Fruit fly (Drosophila melanogaster): ENCODE results near the gene zuc.

zuc gene

DNA sequence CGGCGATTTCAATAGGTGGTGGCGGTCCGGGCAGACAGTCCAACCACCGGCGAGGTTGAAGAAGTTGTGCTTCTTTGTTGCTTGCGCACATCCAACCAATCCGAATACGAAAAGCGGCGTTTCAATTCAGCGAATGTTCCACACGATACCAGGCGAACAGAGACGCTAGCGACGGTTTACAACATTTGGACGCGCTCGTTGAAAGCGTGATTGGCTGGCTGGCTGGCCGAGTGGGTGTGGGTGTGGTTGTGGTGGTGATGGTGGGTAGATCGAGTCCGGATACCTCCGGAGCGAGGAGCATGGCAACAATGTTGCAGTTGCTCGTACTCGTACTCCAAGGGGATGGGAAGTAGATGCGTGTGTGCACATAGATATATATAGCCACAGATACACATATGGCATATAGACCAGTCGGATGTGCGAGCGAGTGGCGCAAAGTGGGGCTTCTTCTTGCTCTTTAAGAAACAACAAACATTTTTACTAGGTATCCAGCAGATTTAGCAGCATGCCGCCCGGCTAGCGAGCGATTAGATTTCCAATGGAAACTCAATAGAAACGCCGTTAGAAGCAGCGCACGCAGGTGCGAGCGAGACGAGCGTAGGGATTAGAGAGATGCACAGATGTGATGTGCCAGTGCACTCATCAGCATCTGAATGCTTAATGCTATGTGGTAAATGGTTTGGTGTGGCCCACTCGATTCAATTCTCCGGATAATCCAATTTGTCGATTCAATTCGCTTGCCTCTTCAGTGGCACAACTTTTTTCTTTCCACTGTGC lies 20.6 kb upstream of the zuc start (continued):
- TF ChIP-seq CG8119 (GFP tag; IDR thresholded peaks at IDR 0.05), result no peak
- no peak for TF ChIP-seq CG34406 (GFP tag; optimal IDR thresholded peaks at IDR 0.05)
- no peak for TF ChIP-seq vri (GFP tag; optimal IDR thresholded peaks at IDR 0.05)
- no peak for TF ChIP-seq CG11902 (GFP tag; optimal IDR thresholded peaks at IDR 0.05)
- TF ChIP-seq CG3919 (GFP tag; optimal IDR thresholded peaks at IDR 0.05), result peak; percentile 33
- no peak for TF ChIP-seq CG11762 (GFP tag; optimal IDR thresholded peaks at IDR 0.05; ENCODE audit: insufficient read depth)
- peak; percentile 100 for TF ChIP-seq dsx (GFP tag; optimal IDR thresholded peaks at IDR 0.05; ENCODE audit: poor library complexity, severe bottlenecking)
- no peak for TF ChIP-seq Ets96B (tag; optimal IDR thresholded peaks at IDR 0.05)
- TF ChIP-seq esn (GFP tag; optimal IDR thresholded peaks at IDR 0.05), result no peak
- no peak for TF ChIP-seq salr (GFP tag; optimal IDR thresholded peaks at IDR 0.05)
- no peak for TF ChIP-seq Blimp-1 (GFP tag; optimal IDR thresholded peaks at IDR 0.05)
- TF ChIP-seq CG9139 (GFP tag; optimal IDR thresholded peaks at IDR 0.05), result peak; percentile 31
- no peak for TF ChIP-seq lz (GFP tag; optimal IDR thresholded peaks at IDR 0.05)
- TF ChIP-seq CG6792 (GFP tag; optimal IDR thresholded peaks at IDR 0.05), result no peak
- no peak for TF ChIP-seq CG32006 (GFP tag; optimal IDR thresholded peaks at IDR 0.05)
- TF ChIP-seq CG7368 (GFP tag; optimal IDR thresholded peaks at IDR 0.05), result no peak
- TF ChIP-seq Smox (GFP tag; optimal IDR thresholded peaks at IDR 0.05), result no peak
- peak; percentile 17 for TF ChIP-seq CG6276 (GFP tag; optimal IDR thresholded peaks at IDR 0.05)
- TF ChIP-seq Sox14 (GFP tag; optimal IDR thresholded peaks at IDR 0.05), result peak; percentile 56
- no peak for TF ChIP-seq CG8319 (GFP tag; optimal IDR thresholded peaks at IDR 0.05)
- TF ChIP-seq CG10631 (GFP tag; optimal IDR thresholded peaks at IDR 0.05), result no peak
- no peak for TF ChIP-seq Hr39 (GFP tag; optimal IDR thresholded peaks at IDR 0.05)
- no peak for TF ChIP-seq Gug (GFP tag; IDR thresholded peaks at IDR 0.05)
- TF ChIP-seq spab (GFP tag; optimal IDR thresholded peaks at IDR 0.05), result no peak
- no peak for TF ChIP-seq Hr38 (GFP tag; optimal IDR thresholded peaks at IDR 0.05)

DNA sequence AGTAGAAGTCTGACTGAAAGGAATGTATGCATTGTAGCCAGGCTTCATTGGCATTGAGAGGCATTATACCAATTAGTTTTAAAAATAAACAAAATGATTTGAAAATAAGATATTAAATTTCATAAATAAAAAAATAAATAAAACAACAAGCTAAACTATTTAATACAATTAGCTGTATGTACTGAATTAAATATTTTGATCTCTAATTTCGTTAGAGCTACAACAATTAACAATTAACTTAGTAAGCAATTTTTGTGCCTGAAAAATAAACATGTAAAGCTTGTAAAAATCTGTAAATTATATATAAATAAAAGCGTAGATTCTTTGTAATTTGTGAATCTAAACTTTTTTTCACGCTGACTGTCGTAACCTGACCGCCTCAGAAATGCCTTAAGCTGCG lies 18.2 kb upstream of the zuc start, which contains the start of gene Rh5:
Rh5 (plus strand) TSS at position 301 of the 400 bp plus-strand sequence.
- no peak for TF ChIP-seq CG16779 (tag; optimal IDR thresholded peaks at IDR 0.05)
- TF ChIP-seq CG6792 (GFP tag; optimal IDR thresholded peaks at IDR 0.05), result no peak
- TF ChIP-seq CG6854 (GFP tag; optimal IDR thresholded peaks at IDR 0.05), result no peak
- no peak for TF ChIP-seq Ets21C (GFP tag; optimal IDR thresholded peaks at IDR 0.05)
- TF ChIP-seq Hr38 (GFP tag; optimal IDR thresholded peaks at IDR 0.05), result no peak
- no peak for TF ChIP-seq Eip93F (GFP tag; optimal IDR thresholded peaks at IDR 0.05)
- TF ChIP-seq Sox14 (GFP tag; optimal IDR thresholded peaks at IDR 0.05), result no peak
- no peak for TF ChIP-seq Gug (GFP tag; IDR thresholded peaks at IDR 0.05)
- no peak for TF ChIP-seq CG6163 (GFP tag; IDR thresholded peaks at IDR 0.05)
- TF ChIP-seq CG7368 (GFP tag; optimal IDR thresholded peaks at IDR 0.05), result no peak
- TF ChIP-seq Blimp-1 (GFP tag; optimal IDR thresholded peaks at IDR 0.05), result no peak
- TF ChIP-seq spab (GFP tag; optimal IDR thresholded peaks at IDR 0.05), result no peak
- no peak for TF ChIP-seq CG4318 (GFP tag; optimal IDR thresholded peaks at IDR 0.05)
- no peak for TF ChIP-seq dsx (GFP tag; optimal IDR thresholded peaks at IDR 0.05; ENCODE audit: poor library complexity, severe bottlenecking)
- no peak for TF ChIP-seq cyc (GFP tag; optimal IDR thresholded peaks at IDR 0.05)
- no peak for TF ChIP-seq CG31627 (GFP tag; optimal IDR thresholded peaks at IDR 0.05)
- TF ChIP-seq CG8319 (GFP tag; optimal IDR thresholded peaks at IDR 0.05), result no peak

DNA sequence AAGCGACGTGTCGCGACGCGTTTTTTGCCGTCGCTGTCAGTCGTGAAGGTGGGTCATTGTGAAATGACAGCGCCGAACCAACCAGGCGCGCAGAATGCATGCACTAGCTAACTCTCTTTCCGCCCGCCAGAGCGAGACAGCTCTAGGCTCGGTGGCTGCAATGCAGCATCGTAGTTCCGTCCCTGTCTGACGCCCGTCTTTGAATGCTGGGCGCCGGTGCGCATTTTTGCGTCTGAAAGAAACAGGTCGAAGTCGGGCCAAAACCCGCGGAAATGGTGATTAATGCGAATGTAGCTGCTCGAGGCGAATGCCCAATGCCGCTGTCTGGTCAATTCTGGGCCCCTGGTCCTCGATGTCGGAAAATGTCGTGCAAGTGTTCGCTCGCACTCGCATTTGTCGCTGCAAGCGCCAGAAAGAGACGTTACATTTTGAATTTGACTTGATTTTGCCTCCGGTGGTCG lies 17.7 kb upstream of the zuc start:
- TF ChIP-seq CG1621 (tag; optimal IDR thresholded peaks at IDR 0.05), result peak; percentile 80
- peak; percentile 24 for TF ChIP-seq OdsH (GFP tag; optimal IDR thresholded peaks at IDR 0.05)
- peak; percentile 90 for TF ChIP-seq CG6854 (GFP tag; optimal IDR thresholded peaks at IDR 0.05)
- TF ChIP-seq CG4318 (GFP tag; optimal IDR thresholded peaks at IDR 0.05), result no peak
- peak; percentile 18 for TF ChIP-seq Ets21C (GFP tag; optimal IDR thresholded peaks at IDR 0.05)
- TF ChIP-seq CG8632 (GFP tag; optimal IDR thresholded peaks at IDR 0.05), result peak; percentile 7
- peak; percentile 27 for TF ChIP-seq fd59A (GFP tag; optimal IDR thresholded peaks at IDR 0.05)
- TF ChIP-seq Gug (GFP tag; IDR thresholded peaks at IDR 0.05), result no peak
- peak; percentile 68 for TF ChIP-seq CG32006 (GFP tag; optimal IDR thresholded peaks at IDR 0.05)
- TF ChIP-seq vri (GFP tag; optimal IDR thresholded peaks at IDR 0.05), result no peak
- peak; percentile 78 for TF ChIP-seq CG6276 (GFP tag; optimal IDR thresholded peaks at IDR 0.05)
- peak; percentile 34 to 37 for TF ChIP-seq salr (GFP tag; optimal IDR thresholded peaks at IDR 0.05)
- no peak for TF ChIP-seq CG8119 (GFP tag; IDR thresholded peaks at IDR 0.05)
- TF ChIP-seq CG11294 (GFP tag; IDR thresholded peaks at IDR 0.05), result no peak
- peak; percentile 70 for TF ChIP-seq CG9139 (GFP tag; optimal IDR thresholded peaks at IDR 0.05)
- peak; percentile 61 for TF ChIP-seq Ets96B (tag; optimal IDR thresholded peaks at IDR 0.05)
- TF ChIP-seq CG6792 (GFP tag; optimal IDR thresholded peaks at IDR 0.05), result peak; percentile 7
- peak; percentile 31 for TF ChIP-seq CG34406 (GFP tag; optimal IDR thresholded peaks at IDR 0.05)
- TF ChIP-seq fkh (GFP tag; optimal IDR thresholded peaks at IDR 0.05), result peak; percentile 80
- peak; percentile 17 for TF ChIP-seq acj6 (GFP tag; optimal IDR thresholded peaks at IDR 0.05)
- TF ChIP-seq dsx (GFP tag; optimal IDR thresholded peaks at IDR 0.05; ENCODE audit: poor library complexity, severe bottlenecking), result peak; percentile 100
- TF ChIP-seq lz (GFP tag; optimal IDR thresholded peaks at IDR 0.05), result peak; percentile 49
- peak; percentile 91 for TF ChIP-seq Lpt (GFP tag; optimal IDR thresholded peaks at IDR 0.05)
- TF ChIP-seq CG8319 (GFP tag; optimal IDR thresholded peaks at IDR 0.05), result peak; percentile 60
- peak; percentile 43 for TF ChIP-seq achi (GFP tag; optimal IDR thresholded peaks at IDR 0.05)
- peak; percentile 56 for TF ChIP-seq CG7368 (GFP tag; optimal IDR thresholded peaks at IDR 0.05)
- peak; percentile 66 for TF ChIP-seq CG3032 (tag; optimal IDR thresholded peaks at IDR 0.05)

Data from whole organism, prepupa.